Worm (Caenorhabditis elegans): ENCODE measurements around the gene W04B5.8.

The W04B5.8 gene

ce11 chrIII:2478605-2479004, 52.5 kb downstream of the W04B5.8 start:
- no peak for TF ChIP-seq flh-1 (GFP tag; optimal IDR thresholded peaks at IDR 0.05)
- no peak for TF ChIP-seq ceh-83 (GFP tag; optimal IDR thresholded peaks at IDR 0.05)
- TF ChIP-seq lsy-2 (tag; optimal IDR thresholded peaks at IDR 0.05): no peak

Data from whole organism, mixed stage, embryonic.